Worm (Caenorhabditis elegans) whole organism, young adult: Measurements from ENCODE around the gene gck-4.

Experiments used
- B0035.1 ChIP-seq: sonication (generic microtip); optimal IDR thresholded peaks from 2 replicates; lab custom pipeline; 2016; ENCODE audit warnings: missing genetic modification characterization, mild to moderate bottlenecking, missing compliant biosample characterization, missing genotype, missing genetic modification reagents
- C06A6.2 ChIP-seq: fragments of 200-800 bp; sonication (Bioruptor generic); conservative IDR thresholded peaks from 2 replicates; pipeline ENCODE4 v1.3.6; 2022; ENCODE audit warnings: missing genetic modification characterization, missing compliant biosample characterization
- C17E4.6 ChIP-seq: fragments of 200-800 bp; sonication (Bioruptor generic); IDR thresholded peaks from 2 replicates; pipeline ENCODE4 v1.3.6; 2022; ENCODE audit warnings: missing genetic modification reagents, missing genetic modification characterization, missing compliant biosample characterization
- F22D6.2 ChIP-seq: sonication (generic microtip); optimal IDR thresholded peaks from 2 replicates; lab custom pipeline; 2016; ENCODE audit warnings: mild to moderate bottlenecking, missing genetic modification characterization, missing compliant biosample characterization
- K12H6.12 ChIP-seq: fragments of 200-800 bp; sonication (Bioruptor generic); optimal IDR thresholded peaks from 2 replicates; lab custom pipeline; 2018; ENCODE audit warnings: mild to moderate bottlenecking, missing genetic modification characterization, missing compliant biosample characterization
- Y95B8A.8 ChIP-seq: fragments of 200-800 bp; sonication (Bioruptor generic); IDR thresholded peaks from 2 replicates; pipeline ENCODE4 v1.3.6; 2022; ENCODE audit warnings: missing genetic modification reagents, missing genetic modification characterization, missing compliant biosample characterization
- attf-3 ChIP-seq: fragments of 200-800 bp; sonication (Bioruptor generic); conservative IDR thresholded peaks from 2 replicates; pipeline ENCODE4 v1.3.6; 2022; ENCODE audit warnings: missing genetic modification reagents, missing genetic modification characterization, missing compliant biosample characterization
- cebp-2 ChIP-seq: fragments of 200-800 bp; sonication (Bioruptor generic); IDR thresholded peaks from 2 replicates; pipeline ENCODE4 v1.3.6; 2022; ENCODE audit warnings: missing genetic modification characterization, missing compliant biosample characterization
- ceh-100 ChIP-seq: fragments of 200-800 bp; sonication (Bioruptor generic); IDR thresholded peaks from 2 replicates; pipeline ENCODE4 v1.3.6; 2022; ENCODE audit warnings: missing genetic modification reagents, missing genetic modification characterization, missing compliant biosample characterization
- ceh-58 ChIP-seq: fragments of 200-800 bp; sonication (Bioruptor generic); IDR thresholded peaks from 2 replicates; pipeline ENCODE4 v1.3.6; 2022; ENCODE audit warnings: missing genetic modification characterization, missing compliant biosample characterization
- chd-7 ChIP-seq: sonication (generic microtip); optimal IDR thresholded peaks from 2 replicates; lab custom pipeline; 2016; ENCODE audit warnings: mild to moderate bottlenecking, missing genetic modification characterization, moderate library complexity, missing compliant biosample characterization
- dpff-1 ChIP-seq: sonication (generic microtip); optimal IDR thresholded peaks from 2 replicates; lab custom pipeline; 2017; ENCODE audit warnings: mild to moderate bottlenecking, missing genetic modification characterization, missing compliant biosample characterization
- dpl-1 ChIP-seq: fragments of 150-350 bp; optimal IDR thresholded peaks from 2 replicates; lab custom pipeline; 2014; ENCODE audit warnings: missing biosample characterization, missing genetic modification reagents, missing genetic modification characterization
- egl-18 ChIP-seq: fragments of 200-800 bp; sonication (Bioruptor generic); IDR thresholded peaks from 2 replicates; pipeline ENCODE4 v1.3.6; 2022; ENCODE audit warnings: missing genetic modification reagents, missing genetic modification characterization, missing compliant biosample characterization
- hmg-20 ChIP-seq: fragments of 200-800 bp; sonication (Bioruptor generic); IDR thresholded peaks from 2 replicates; pipeline ENCODE4 v1.3.6; 2022; ENCODE audit warnings: missing genetic modification reagents, missing genetic modification characterization, missing compliant biosample characterization
- lag-1 ChIP-seq: fragments of 200-800 bp; sonication (Bioruptor generic); IDR thresholded peaks from 2 replicates; pipeline ENCODE4 v1.3.6; 2022; ENCODE audit warnings: missing genetic modification reagents, missing genetic modification characterization, missing compliant biosample characterization
- lin-26 ChIP-seq: fragments of 200-800 bp; sonication (Bioruptor generic); IDR thresholded peaks from 2 replicates; pipeline ENCODE4 v1.3.6; 2022; ENCODE audit warnings: missing genetic modification reagents, missing genetic modification characterization, missing compliant biosample characterization
- lin-35 ChIP-seq, 3 experiments: fragments of 150-350 bp in 2 of 3; sonication (generic microtip) in 1 of 3; optimal IDR thresholded peaks; 2 replicates each; lab custom pipeline; 2014 to 2018; ENCODE audit warnings: missing biosample characterization in 3 of 3, missing genetic modification characterization in 3 of 3, missing genetic modification reagents in 3 of 3
- lin-40 ChIP-seq: sonication (generic microtip); optimal IDR thresholded peaks from 2 replicates; lab custom pipeline; 2016; ENCODE audit warnings: missing genetic modification characterization, mild to moderate bottlenecking, missing compliant biosample characterization, missing genotype, missing genetic modification reagents
- lsy-27 ChIP-seq: sonication (generic microtip); optimal IDR thresholded peaks from 2 replicates; lab custom pipeline; 2017; ENCODE audit warnings: missing genetic modification characterization, mild to moderate bottlenecking, missing compliant biosample characterization, antibody characterized with exemption, missing genotype, borderline replicate concordance; ENCODE audit not compliant: insufficient read depth
- mcd-1 ChIP-seq: fragments of 200-800 bp; sonication (Bioruptor generic); IDR thresholded peaks from 2 replicates; pipeline ENCODE4 v1.3.6; 2022; ENCODE audit warnings: missing genetic modification reagents, missing genetic modification characterization, missing compliant biosample characterization
- mes-4 ChIP-seq: sonication (generic microtip); optimal IDR thresholded peaks from 2 replicates; lab custom pipeline; 2016; ENCODE audit warnings: missing genotype, missing genetic modification characterization, missing compliant biosample characterization
- nfya-1 ChIP-seq: sonication (generic microtip); optimal IDR thresholded peaks from 2 replicates; lab custom pipeline; 2017; ENCODE audit warnings: antibody characterized with exemption, missing compliant biosample characterization, missing genetic modification characterization, borderline replicate concordance; ENCODE audit not compliant: insufficient read depth
- nfyb-1 ChIP-seq: fragments of 200-800 bp; sonication (Bioruptor generic); IDR thresholded peaks from 2 replicates; pipeline ENCODE4 v1.3.6; 2022; ENCODE audit warnings: missing genetic modification reagents, missing genetic modification characterization, missing compliant biosample characterization
- nhr-120 ChIP-seq: fragments of 200-800 bp; sonication (Bioruptor generic); IDR thresholded peaks from 2 replicates; pipeline ENCODE4 v1.3.6; 2022; ENCODE audit warnings: missing genetic modification characterization, missing compliant biosample characterization
- nhr-80 ChIP-seq: sonication (generic microtip); optimal IDR thresholded peaks from 2 replicates; lab custom pipeline; 2016; ENCODE audit warnings: missing genetic modification characterization, missing compliant biosample characterization
- pbrm-1 ChIP-seq: fragments of 200-800 bp; sonication (Bioruptor generic); IDR thresholded peaks from 2 replicates; pipeline ENCODE4 v1.3.6; 2022; ENCODE audit warnings: missing genetic modification reagents, missing genetic modification characterization, missing compliant biosample characterization
- tlf-1 ChIP-seq: fragments of 200-800 bp; sonication (Bioruptor generic); optimal IDR thresholded peaks from 2 replicates; lab custom pipeline; 2018; ENCODE audit warnings: mild to moderate bottlenecking, missing genetic modification characterization, missing compliant biosample characterization
- unc-130 ChIP-seq: sonication (generic microtip); optimal IDR thresholded peaks from 2 replicates; lab custom pipeline; 2016; ENCODE audit warnings: missing genetic modification reagents, missing genetic modification characterization, missing compliant biosample characterization
- xnd-1 ChIP-seq: sonication (generic microtip); optimal IDR thresholded peaks from 2 replicates; lab custom pipeline; 2016; ENCODE audit warnings: missing genotype, missing genetic modification reagents, missing genetic modification characterization, missing compliant biosample characterization
- ztf-3 ChIP-seq: fragments of 200-800 bp; sonication (Bioruptor generic); optimal IDR thresholded peaks from 2 replicates; lab custom pipeline; 2018; ENCODE audit warnings: mild to moderate bottlenecking, missing genetic modification characterization, missing compliant biosample characterization

Gene gck-4

ce11 chrX:13730209-13730975 lies 53.4 kb downstream of the gck-4 start (continued):
- peak; percentile 66 for TF ChIP-seq dpff-1 (tag; lab: Kevin White, UChicago)
- TF ChIP-seq dpl-1: no peak
- TF ChIP-seq ceh-58 (GFP tag; lab: Robert Waterston, UW): 0 out of 2 replicates have a peak, but pooled peaks have one; percentile 40
- TF ChIP-seq pbrm-1 (GFP tag; lab: Robert Waterston, UW): peak; percentile 87
- no peak for TF ChIP-seq tlf-1 (GFP tag; lab: Kevin White, UChicago)
- TF ChIP-seq hmg-20: peak; percentile 49; the same call in 1 of the 2 replicates
- TF ChIP-seq C17E4.6 (GFP tag; lab: Robert Waterston, UW): no peak
- TF ChIP-seq nfyb-1 (GFP tag; lab: Robert Waterston, UW): peak; percentile 40
- TF ChIP-seq attf-3 (GFP tag; lab: Robert Waterston, UW): no peak
- no peak; the same call in 1 of the 2 replicates for TF ChIP-seq ceh-100
- no peak for TF ChIP-seq K12H6.12 (tag; lab: Kevin White, UChicago)
- TF ChIP-seq C06A6.2 (GFP tag; lab: Robert Waterston, UW): no peak
- no peak for TF ChIP-seq mes-4 (tag; lab: Kevin White, UChicago)
- TF ChIP-seq mcd-1 (GFP tag; lab: Robert Waterston, UW): peak; percentile 44
- TF ChIP-seq nhr-120 (GFP tag; lab: Robert Waterston, UW): 0 out of 2 replicates have a peak, but pooled peaks have one; percentile 80
- peak in 1 of 3 experiments; percentile 39 for TF ChIP-seq lin-35 (GFP tag; optimal IDR thresholded peaks at IDR 0.05; lab: Kevin White, UChicago)
- TF ChIP-seq Y95B8A.8: no peak
- peak; percentile 96 for TF ChIP-seq lin-26 (GFP tag; lab: Robert Waterston, UW)
- TF ChIP-seq B0035.1 (tag; lab: Kevin White, UChicago): peak; percentile 35
- no peak for TF ChIP-seq nfya-1 (tag; lab: Kevin White, UChicago)
- peak; percentile 84; the same call in 1 of the 2 replicates for TF ChIP-seq cebp-2
- no peak for TF ChIP-seq xnd-1
- peak; percentile 13 for TF ChIP-seq nhr-80 (tag; lab: Kevin White, UChicago)
- peak; percentile 24 for TF ChIP-seq F22D6.2 (tag; lab: Kevin White, UChicago)
- no peak for TF ChIP-seq chd-7 (tag; lab: Kevin White, UChicago)
- TF ChIP-seq lin-40 (tag; lab: Kevin White, UChicago): peak; percentile 37
- no peak for TF ChIP-seq ztf-3 (GFP tag; lab: Kevin White, UChicago)
- TF ChIP-seq unc-130 (GFP tag; lab: Kevin White, UChicago): peak; percentile 22
- TF ChIP-seq lag-1 (GFP tag; lab: Robert Waterston, UW): no peak
- no peak for TF ChIP-seq lsy-27
- no peak for TF ChIP-seq egl-18 (GFP tag; lab: Robert Waterston, UW)
- TF ChIP-seq, all 124 proteins: peak for 62
